Worm (Caenorhabditis elegans): Measurements from ENCODE around the gene tkr-3.

- no peak for TF ChIP-seq lin-13 (tag; optimal IDR thresholded peaks at IDR 0.05)
- TF ChIP-seq cnd-1 (tag; optimal IDR thresholded peaks at IDR 0.05) = no peak
- no peak for TF ChIP-seq nhr-12 (tag; optimal IDR thresholded peaks at IDR 0.05)
- TF ChIP-seq elt-3 (tag; optimal IDR thresholded peaks at IDR 0.05) = no peak
- no peak for TF ChIP-seq unc-39 (tag; optimal IDR thresholded peaks at IDR 0.05)
- no peak for TF ChIP-seq zip-8 (tag; optimal IDR thresholded peaks at IDR 0.05)
- no peak for TF ChIP-seq pha-4 (tag; optimal IDR thresholded peaks at IDR 0.05)
- TF ChIP-seq nhr-237 (tag; optimal IDR thresholded peaks at IDR 0.05) = no peak
- TF ChIP-seq lsy-2 (tag; optimal IDR thresholded peaks at IDR 0.05) = no peak
- TF ChIP-seq unc-62 (GFP tag; optimal IDR thresholded peaks at IDR 0.05) = no peak
Observed at ce11 chrIV:5073836-5074235, 48.1 kb downstream of the tkr-3 start.
